Fruit fly (Drosophila melanogaster): ENCODE data around the gene gudu.

Gene gudu

DNA sequence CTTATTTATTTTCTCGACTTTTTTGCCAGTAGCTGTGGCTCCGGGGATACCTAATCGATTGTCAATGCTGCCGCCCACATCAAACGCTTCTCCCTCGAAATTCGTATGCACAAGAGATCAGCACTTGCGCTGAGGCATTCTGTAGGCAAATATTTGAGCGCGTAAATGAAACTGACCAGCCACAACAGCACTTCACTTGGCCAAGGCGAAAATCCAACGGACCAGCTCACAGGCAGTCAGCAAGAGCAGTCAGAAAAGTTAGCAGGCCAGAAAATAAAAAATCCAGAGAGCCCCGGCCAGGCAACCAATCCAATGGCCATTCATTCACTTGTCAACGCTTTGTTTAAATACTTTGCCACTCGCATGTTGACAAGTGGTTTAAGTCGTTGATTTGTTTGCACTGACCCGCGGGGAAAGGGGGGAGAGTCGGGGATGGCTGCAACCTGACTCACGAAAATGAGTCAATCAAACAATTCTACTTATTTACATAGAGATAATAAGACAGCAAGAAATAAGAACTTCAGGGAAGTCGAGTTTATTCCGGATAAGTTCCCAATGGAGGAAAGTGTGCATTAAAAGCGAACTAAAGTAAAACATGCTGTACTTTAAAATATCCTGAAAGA is 48.8 kb upstream of the gudu start (continued):
- TF ChIP-seq bab2 (GFP tag; optimal IDR thresholded peaks at IDR 0.05) (peak; percentile 42), lbe (GFP tag; optimal IDR thresholded peaks at IDR 0.05) (no peak), CG17361 (GFP tag; IDR thresholded peaks at IDR 0.05) (no peak), klu (GFP tag; IDR thresholded peaks at IDR 0.05) (no peak), CG9817 (tag; optimal IDR thresholded peaks at IDR 0.05) (no peak), CG18764 (GFP tag; optimal IDR thresholded peaks at IDR 0.05) (no peak), Rx (GFP tag; IDR thresholded peaks at IDR 0.05) (no peak), bcd (GFP tag; optimal IDR thresholded peaks at IDR 0.05) (peak; percentile 5), Dll (GFP tag; IDR thresholded peaks at IDR 0.05; ENCODE audit: partially characterized antibody) (no peak), ara (GFP tag; IDR thresholded peaks at IDR 0.05) (peak; percentile 64), bowl (GFP tag; IDR thresholded peaks at IDR 0.05) (no peak), CG10431 (GFP tag; optimal IDR thresholded peaks at IDR 0.05) (peak; percentile 1), CG14014 (GFP tag; IDR thresholded peaks at IDR 0.05) (peak; percentile 14; the same call in 1 of the 2 replicates), CG1602 (GFP tag; optimal IDR thresholded peaks at IDR 0.05) (peak; percentile 24), crc (GFP tag; optimal IDR thresholded peaks at IDR 0.05) (no peak), sd (tag; optimal IDR thresholded peaks at IDR 0.05) (no peak), Six4 (GFP tag; optimal IDR thresholded peaks at IDR 0.05) (no peak), disco-r (GFP tag; optimal IDR thresholded peaks at IDR 0.05) (no peak), CG12071 (GFP tag; optimal IDR thresholded peaks at IDR 0.05) (no peak), dmrt99B (tag; optimal IDR thresholded peaks at IDR 0.05) (peak; percentile 4), gcm2 (GFP tag; optimal IDR thresholded peaks at IDR 0.05) (no peak), Max (GFP tag; optimal IDR thresholded peaks at IDR 0.05) (no peak), CG12391 (tag; optimal IDR thresholded peaks at IDR 0.05) (peak; percentile 15), sima (GFP tag; optimal IDR thresholded peaks at IDR 0.05) (no peak), row (GFP tag; IDR thresholded peaks at IDR 0.05) (no peak), CG1603 (tag; optimal IDR thresholded peaks at IDR 0.05) (peak; percentile 31), gro (GFP tag; optimal IDR thresholded peaks at IDR 0.05) (no peak), slou (GFP tag; optimal IDR thresholded peaks at IDR 0.05) (no peak), CG4617 (GFP tag; optimal IDR thresholded peaks at IDR 0.05; ENCODE audit: borderline replicate concordance) (no peak), Xbp1 (GFP tag; optimal IDR thresholded peaks at IDR 0.05) (no peak), CG34422 (GFP tag; IDR thresholded peaks at IDR 0.05) (no peak), trem (tag; optimal IDR thresholded peaks at IDR 0.05) (no peak), CG10274 (GFP tag; optimal IDR thresholded peaks at IDR 0.05) (no peak), CG10959 (GFP tag; IDR thresholded peaks at IDR 0.05) (peak; percentile 36; the same call in 1 of the 2 replicates), CG8944 (GFP tag; optimal IDR thresholded peaks at IDR 0.05) (peak; percentile 25), CG4282 (GFP tag; optimal IDR thresholded peaks at IDR 0.05) (no peak), CG9797 (GFP tag; optimal IDR thresholded peaks at IDR 0.05) (no peak), pum (GFP tag; optimal IDR thresholded peaks at IDR 0.05) (no peak), wdn (GFP tag; IDR thresholded peaks at IDR 0.05) (no peak), az2 (GFP tag; optimal IDR thresholded peaks at IDR 0.05) (no peak), CG10979 (tag; optimal IDR thresholded peaks at IDR 0.05) (peak; percentile 10), nerfin-1 (tag; optimal IDR thresholded peaks at IDR 0.05) (peak; percentile 22), CG2889 (GFP tag; IDR thresholded peaks at IDR 0.05) (no peak), Jarid2 (GFP tag; optimal IDR thresholded peaks at IDR 0.05) (peak; percentile 5), cwo (GFP tag; optimal IDR thresholded peaks at IDR 0.05) (no peak), gfzf (GFP tag; optimal IDR thresholded peaks at IDR 0.05) (no peak), ssp (GFP tag; IDR thresholded peaks at IDR 0.05) (no peak), CG10267 (tag; optimal IDR thresholded peaks at IDR 0.05) (no peak), CG7745 (tag; optimal IDR thresholded peaks at IDR 0.05) (no peak), lab (GFP tag; optimal IDR thresholded peaks at IDR 0.05) (peak; percentile 13), ash1 (GFP tag; optimal IDR thresholded peaks at IDR 0.05) (no peak)

Data from whole organism, embryonic.